Worm (Caenorhabditis elegans): Measurements from ENCODE around the gene sftb-6.

DNA sequence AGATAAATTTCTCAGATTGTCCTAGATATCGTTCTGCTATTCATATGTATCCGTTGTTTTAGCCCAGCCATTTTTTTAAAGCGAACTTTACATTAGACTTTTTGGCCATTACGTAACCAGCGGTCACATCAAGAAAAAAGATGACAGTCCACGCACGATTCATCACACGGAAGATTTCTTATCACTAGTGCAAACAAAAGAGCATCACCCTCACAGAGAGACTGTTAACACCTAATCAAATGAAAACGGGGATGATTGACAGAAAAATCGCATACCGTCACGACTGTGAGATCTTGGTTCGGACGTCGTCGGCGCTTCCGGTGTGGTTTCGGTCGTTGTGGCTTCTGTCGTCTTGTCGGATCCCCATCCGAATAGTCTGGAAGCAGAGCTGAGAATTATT lies 21.5 kb upstream of the sftb-6 start:
- TF ChIP-seq W03F9.2 (tag; optimal IDR thresholded peaks at IDR 0.05) (no peak), dao-5 (tag; optimal IDR thresholded peaks at IDR 0.05) (no peak), him-1 (tag; optimal IDR thresholded peaks at IDR 0.05) (no peak)

Data from whole organism, L4/young adult.